Worm (Caenorhabditis elegans): ENCODE results near the gene R02D5.24.

DNA sequence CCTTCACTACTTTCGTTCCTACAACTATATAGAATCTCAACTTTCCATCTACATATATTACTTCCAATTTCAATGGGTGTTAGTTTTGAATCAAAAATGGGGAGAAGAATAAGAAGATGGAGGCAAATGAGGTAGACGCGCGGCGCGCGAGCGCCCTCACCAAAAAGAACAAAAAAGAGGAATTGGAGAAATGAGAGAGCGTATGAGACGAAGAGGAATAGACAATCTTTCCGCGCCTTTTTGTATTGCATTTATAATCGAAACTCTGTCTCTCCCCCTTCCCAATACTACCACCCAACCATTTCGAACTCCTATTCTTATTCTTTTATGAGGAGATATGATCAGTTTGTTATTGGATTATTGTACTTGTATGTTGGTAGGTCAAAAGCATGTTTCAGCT, 586 bp upstream of the R02D5.24 start:
- TF ChIP-seq fkh-10 (GFP tag; optimal IDR thresholded peaks at IDR 0.05) = no peak
- TF ChIP-seq lin-39 (tag; optimal IDR thresholded peaks at IDR 0.05) = no peak
- TF ChIP-seq nhr-77 (tag; optimal IDR thresholded peaks at IDR 0.05) = no peak
- TF ChIP-seq ama-1 (optimal IDR thresholded peaks at IDR 0.05) = no peak
- no peak for TF ChIP-seq elt-1 (tag; optimal IDR thresholded peaks at IDR 0.05)
- TF ChIP-seq zag-1 (tag; optimal IDR thresholded peaks at IDR 0.05) = no peak
- no peak for TF ChIP-seq fos-1 (tag; optimal IDR thresholded peaks at IDR 0.05)
- TF ChIP-seq ztf-11 (tag; optimal IDR thresholded peaks at IDR 0.05) = no peak
- TF ChIP-seq snpc-4 (tag; optimal IDR thresholded peaks at IDR 0.05) = no peak
